Fruit fly (Drosophila melanogaster): ENCODE data around the gene rg.

- TF ChIP-seq tj (GFP tag; optimal IDR thresholded peaks at IDR 0.05) (no peak), CG1620 (GFP tag; optimal IDR thresholded peaks at IDR 0.05) (no peak), CG5204 (GFP tag; optimal IDR thresholded peaks at IDR 0.05) (no peak), pad (GFP tag; optimal IDR thresholded peaks at IDR 0.05) (no peak), bab1 (GFP tag; optimal IDR thresholded peaks at IDR 0.05) (peak; percentile 8)
Measured at dm6 chrX:5289692-5290091, 204.1 kb downstream of the rg start.
